Worm (Caenorhabditis elegans) whole organism, L2 larva: Measurements from ENCODE around the gene srz-16.

Experiments
- R02D3.7 ChIP-seq: fragments of 150-350 bp; optimal IDR thresholded peaks from 2 replicates; lab custom pipeline; 2014; ENCODE audit warnings: missing biosample characterization, missing genetic modification characterization
- ama-1 ChIP-seq: fragments of 150-350 bp; optimal IDR thresholded peaks from 2 replicates; lab custom pipeline; 2018; ENCODE audit warnings: inconsistent platforms
- ceh-16 ChIP-seq: fragments of 150-350 bp; optimal IDR thresholded peaks from 2 replicates; lab custom pipeline; 2014; ENCODE audit warnings: missing biosample characterization, missing genetic modification characterization
- dmd-4 ChIP-seq: sonication (generic microtip); optimal IDR thresholded peaks from 2 replicates; lab custom pipeline; 2017; ENCODE audit warnings: missing biosample characterization, missing genetic modification characterization
- elt-3 ChIP-seq: sonication (generic microtip); optimal IDR thresholded peaks from 2 replicates; lab custom pipeline; 2017; ENCODE audit warnings: missing biosample characterization, missing genetic modification characterization
- lin-39 ChIP-seq: fragments of 150-350 bp; optimal IDR thresholded peaks from 2 replicates; lab custom pipeline; 2014; ENCODE audit warnings: missing biosample characterization, missing genetic modification reagents, missing genetic modification characterization
- lsy-2 ChIP-seq, 2 experiments: fragments of 150-350 bp in 1 of 2; sonication (generic microtip) in 1 of 2; optimal IDR thresholded peaks; 2 replicates each; lab custom pipeline; 2014 to 2017; ENCODE audit warnings: missing biosample characterization in 2 of 2, missing genetic modification characterization in 2 of 2
- mdl-1 ChIP-seq, 2 experiments: fragments of 150-350 bp in 1 of 2; sonication (generic microtip) in 1 of 2; optimal IDR thresholded peaks; 2 replicates each; lab custom pipeline; 2017; ENCODE audit warnings: missing biosample characterization in 2 of 2, missing genetic modification characterization in 2 of 2
- nhr-11 ChIP-seq: fragments of 150-350 bp; optimal IDR thresholded peaks from 2 replicates; lab custom pipeline; 2014; ENCODE audit warnings: missing biosample characterization, missing genetic modification characterization
- peb-1 ChIP-seq: fragments of 150-350 bp; optimal IDR thresholded peaks from 2 replicates; lab custom pipeline; 2014; ENCODE audit warnings: missing biosample characterization, missing genetic modification characterization
- unc-55 ChIP-seq: fragments of 150-350 bp; sonication (generic microtip); optimal IDR thresholded peaks from 3 replicates; lab custom pipeline; 2014; ENCODE audit warnings: missing biosample characterization, missing genetic modification reagents, missing genetic modification characterization

- TF ChIP-seq dmd-4 (no peak), lin-39 (tag; lab: Kevin White, UChicago) (no peak), ama-1 (lab: Kevin White, UChicago) (no peak), unc-55 (GFP tag; lab: Kevin White, UChicago) (no peak), R02D3.7 (no peak), peb-1 (tag; lab: Kevin White, UChicago) (no peak), ceh-16 (tag; lab: Kevin White, UChicago) (no peak), lsy-2 (tag; optimal IDR thresholded peaks at IDR 0.05; lab: Kevin White, UChicago) (no peak), mdl-1 (tag; optimal IDR thresholded peaks at IDR 0.05; lab: Kevin White, UChicago) (no peak), nhr-11 (tag; lab: Kevin White, UChicago) (no peak), elt-3 (tag; lab: Kevin White, UChicago) (no peak)
These were observed 13.2 kb upstream of the srz-16 start for ce11 chrV:20199658-20200057.
